Worm (Caenorhabditis elegans) whole organism, midembryonic: ENCODE measurements around the gene EEED8.14.
A peak's percentile ranks its signal among the peaks of the same experiment; 100 is the strongest.

Experiments
- T22C8.4 ChIP-seq: fragments of 200-800 bp; sonication (Bioruptor generic); IDR thresholded peaks from 2 replicates; pipeline ENCODE4 v1.3.6; 2022; ENCODE audit warnings: missing genetic modification characterization, missing compliant biosample characterization
- cog-1 ChIP-seq: sonication (generic microtip); optimal IDR thresholded peaks from 2 replicates; lab custom pipeline; 2016; ENCODE audit warnings: missing genetic modification characterization, missing compliant biosample characterization
- flt-1 ChIP-seq: fragments of 200-800 bp; sonication (Bioruptor generic); IDR thresholded peaks from 2 replicates; pipeline ENCODE4 v1.3.6; 2022; ENCODE audit warnings: missing genetic modification characterization, missing compliant biosample characterization
- klf-2 ChIP-seq: fragments of 200-800 bp; sonication (Bioruptor generic); conservative IDR thresholded peaks from 2 replicates; pipeline ENCODE4 v1.3.6; 2022; ENCODE audit warnings: missing genetic modification reagents, missing genetic modification characterization, missing compliant biosample characterization
- med-1 ChIP-seq: sonication (generic microtip); optimal IDR thresholded peaks from 2 replicates; lab custom pipeline; 2017; ENCODE audit warnings: missing genetic modification characterization, mild to moderate bottlenecking, missing compliant biosample characterization, antibody characterized with exemption, missing genetic modification reagents; ENCODE audit not compliant: insufficient read depth
- ref-1 ChIP-seq: fragments of 200-800 bp; sonication (Bioruptor generic); conservative IDR thresholded peaks from 2 replicates; pipeline ENCODE4 v1.3.6; 2022; ENCODE audit warnings: missing genetic modification reagents, missing genetic modification characterization, missing compliant biosample characterization
- tab-1 ChIP-seq: fragments of 200-800 bp; sonication (Bioruptor generic); IDR thresholded peaks from 2 replicates; pipeline ENCODE4 v1.3.6; 2022; ENCODE audit warnings: missing genetic modification characterization, missing compliant biosample characterization
- ztf-23 ChIP-seq: fragments of 200-800 bp; sonication (Bioruptor generic); IDR thresholded peaks from 2 replicates; pipeline ENCODE4 v1.3.6; 2022; ENCODE audit warnings: missing genetic modification reagents, missing genetic modification characterization, missing compliant biosample characterization
- ztf-29 ChIP-seq: fragments of 200-800 bp; sonication (Bioruptor generic); IDR thresholded peaks from 2 replicates; pipeline ENCODE4 v1.3.6; 2022; ENCODE audit warnings: missing genetic modification reagents, missing genetic modification characterization, missing compliant biosample characterization

The EEED8.14 gene

DNA sequence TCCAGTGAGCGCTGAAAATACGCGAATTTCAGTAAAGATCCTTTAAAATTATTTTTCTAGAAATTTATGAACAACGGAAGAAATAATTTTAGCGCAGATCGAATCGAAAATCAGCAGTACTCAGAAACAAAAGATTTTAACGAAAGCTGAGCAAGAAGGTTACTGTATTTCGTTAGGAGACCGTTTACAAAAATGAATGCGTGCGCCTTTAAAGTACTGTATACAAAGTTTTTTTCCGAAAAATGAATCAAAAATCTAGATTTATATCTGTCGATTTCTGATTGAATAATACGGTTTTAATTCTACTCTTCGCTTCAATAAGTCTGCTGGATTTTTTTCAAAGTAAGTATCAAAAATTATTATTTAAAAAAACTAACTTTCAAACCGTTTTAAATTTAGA lies at the start of gene EEED8.14, which contains the start of gene EEED8.3:
EEED8.14 (minus strand) TSS at position 13 of the 400 bp plus-strand sequence.
EEED8.3 (plus strand) TSS at position 237 of the 400 bp plus-strand sequence.
- TF ChIP-seq ztf-23 (GFP tag; lab: Robert Waterston, UW) = no peak

- TF ChIP-seq tab-1 (GFP tag; lab: Robert Waterston, UW) (no peak), med-1 (GFP tag; lab: Kevin White, UChicago) (no peak), ztf-29 (GFP tag; lab: Robert Waterston, UW) (no peak), ref-1 (GFP tag; lab: Robert Waterston, UW) (no peak), klf-2 (GFP tag; lab: Robert Waterston, UW) (no peak), cog-1 (tag; lab: Kevin White, UChicago) (peak; percentile 16), T22C8.4 (GFP tag; lab: Robert Waterston, UW) (peak; percentile 72), flt-1 (no peak), ztf-23 (GFP tag; lab: Robert Waterston, UW) (no peak)
Observed at ce11 chrII:5460911-5461310, 47.1 kb upstream of the EEED8.14 start.

DNA sequence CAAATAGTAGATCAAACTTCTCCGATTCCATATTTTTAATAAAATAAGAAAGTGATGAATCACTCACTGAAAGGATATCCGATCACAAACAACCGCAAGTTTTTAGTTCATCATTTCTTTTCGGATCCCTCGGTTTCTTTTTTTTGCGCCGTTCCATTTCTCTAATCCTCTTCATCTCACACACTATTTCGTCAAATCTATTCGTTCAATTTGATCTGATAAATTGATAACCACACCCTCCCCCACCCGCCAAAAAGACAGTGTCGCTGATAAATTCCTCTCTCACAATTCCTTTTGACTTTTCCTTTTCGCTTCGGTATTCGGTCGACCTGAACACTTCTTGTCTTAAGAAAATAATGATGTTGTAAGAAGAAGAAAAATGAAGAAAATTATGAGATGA lies 45.7 kb upstream of the EEED8.14 start:
- TF ChIP-seq ref-1 (GFP tag; lab: Robert Waterston, UW) (no peak), klf-2 (GFP tag; lab: Robert Waterston, UW) (no peak), flt-1 (no peak), cog-1 (tag; lab: Kevin White, UChicago) (no peak), ztf-23 (GFP tag; lab: Robert Waterston, UW) (no peak), ztf-29 (GFP tag; lab: Robert Waterston, UW) (no peak), tab-1 (GFP tag; lab: Robert Waterston, UW) (no peak), med-1 (GFP tag; lab: Kevin White, UChicago) (no peak), T22C8.4 (GFP tag; lab: Robert Waterston, UW) (no peak)

DNA sequence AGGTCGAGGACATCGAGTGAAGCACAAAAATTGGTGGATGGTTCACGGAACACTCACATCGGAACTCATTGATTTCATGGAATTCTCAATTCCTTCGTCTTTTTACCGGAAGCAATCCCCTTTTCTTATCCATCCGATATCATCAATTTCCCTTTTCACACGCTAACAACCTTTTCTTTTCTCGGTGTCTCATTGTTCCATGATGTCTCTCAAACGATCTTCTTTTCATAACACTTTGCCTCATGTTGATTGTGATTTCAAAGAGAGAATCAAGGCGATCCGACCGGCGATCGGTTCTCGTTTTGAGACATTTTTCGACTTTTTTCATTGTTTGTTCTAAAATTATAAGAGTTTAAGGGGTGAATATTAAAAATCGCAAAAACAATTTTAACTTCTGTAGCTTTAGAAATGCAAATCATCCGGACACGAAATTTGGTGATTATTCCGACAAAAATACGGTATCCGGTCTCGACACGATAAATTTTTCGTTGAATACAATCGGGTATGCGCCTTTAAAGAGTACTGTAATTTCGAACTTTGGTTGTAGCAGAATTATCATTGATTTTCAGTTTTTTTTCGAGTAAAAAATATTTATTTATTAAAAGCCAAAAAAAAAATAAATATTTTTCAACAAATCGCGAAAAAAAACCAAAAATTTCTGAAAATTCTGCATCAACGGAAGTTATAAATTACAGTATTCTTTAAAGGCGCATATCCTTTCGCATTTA lies 45.0 kb upstream of the EEED8.14 start:
- TF ChIP-seq tab-1 (GFP tag; lab: Robert Waterston, UW) = no peak
- TF ChIP-seq flt-1 = no peak
- TF ChIP-seq klf-2 (GFP tag; lab: Robert Waterston, UW) = no peak
- no peak for TF ChIP-seq cog-1 (tag; lab: Kevin White, UChicago)
- no peak for TF ChIP-seq ref-1 (GFP tag; lab: Robert Waterston, UW)
- TF ChIP-seq ztf-23 (GFP tag; lab: Robert Waterston, UW) = no peak
- TF ChIP-seq T22C8.4 (GFP tag; lab: Robert Waterston, UW) = no peak
- no peak for TF ChIP-seq ztf-29 (GFP tag; lab: Robert Waterston, UW)
- TF ChIP-seq med-1 (GFP tag; lab: Kevin White, UChicago) = no peak

- TF ChIP-seq ref-1 (GFP tag; lab: Robert Waterston, UW) = no peak
- TF ChIP-seq klf-2 (GFP tag; lab: Robert Waterston, UW) = no peak
Observed at ce11 chrII:5455650-5456355, 42.0 kb upstream of the EEED8.14 start, which contains the start of gene daz-1. daz-1 (plus strand) TSS chrII:5456305.

DNA sequence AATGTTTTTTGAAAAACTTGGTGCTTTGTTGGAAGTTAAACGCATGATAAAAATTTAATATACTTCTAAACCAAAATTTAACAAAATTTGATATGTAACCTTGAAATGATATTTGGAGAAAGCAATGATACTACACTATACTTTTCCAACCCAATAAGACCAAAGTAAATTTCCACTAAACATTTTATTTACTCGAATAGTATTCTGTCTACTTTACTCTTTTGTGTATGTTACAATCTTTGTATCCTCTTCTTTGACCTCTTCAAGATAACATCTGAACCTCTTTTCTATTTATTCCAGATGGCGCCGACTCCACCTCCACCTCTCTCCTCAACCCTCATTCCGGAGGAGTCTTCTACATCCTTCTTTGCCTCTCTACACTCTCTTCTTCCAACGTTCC lies 39.7 kb upstream of the EEED8.14 start, which contains the start of gene dhs-5:
dhs-5 (plus strand) TSS at position 301 of the 400 bp plus-strand sequence.
- TF ChIP-seq T22C8.4 (GFP tag; lab: Robert Waterston, UW) (no peak), med-1 (GFP tag; lab: Kevin White, UChicago) (no peak)

- no peak for TF ChIP-seq ztf-29 (GFP tag; lab: Robert Waterston, UW)
- no peak for TF ChIP-seq med-1 (GFP tag; lab: Kevin White, UChicago)
- TF ChIP-seq cog-1 (tag; lab: Kevin White, UChicago) = no peak
- no peak for TF ChIP-seq T22C8.4 (GFP tag; lab: Robert Waterston, UW)
- no peak for TF ChIP-seq ref-1 (GFP tag; lab: Robert Waterston, UW)
- no peak for TF ChIP-seq tab-1 (GFP tag; lab: Robert Waterston, UW)
- TF ChIP-seq ztf-23 (GFP tag; lab: Robert Waterston, UW) = no peak
- no peak for TF ChIP-seq flt-1
- TF ChIP-seq klf-2 (GFP tag; lab: Robert Waterston, UW) = no peak
Observed at ce11 chrII:5451278-5451677, 37.4 kb upstream of the EEED8.14 start.

ce11 chrII:5449620-5450019 lies 35.8 kb upstream of the EEED8.14 start:
- TF ChIP-seq tab-1 (GFP tag; lab: Robert Waterston, UW) = no peak

- no peak for TF ChIP-seq ztf-29 (GFP tag; lab: Robert Waterston, UW)
- TF ChIP-seq klf-2 (GFP tag; lab: Robert Waterston, UW) = no peak
- TF ChIP-seq flt-1 = no peak
- no peak for TF ChIP-seq ztf-23 (GFP tag; lab: Robert Waterston, UW)
Observed at ce11 chrII:5449219-5449618, 35.4 kb upstream of the EEED8.14 start.

ce11 chrII:5447381-5447780 lies 33.5 kb upstream of the EEED8.14 start, which contains the start of gene cex-1:
cex-1 (plus strand) TSS chrII:5447681.
- TF ChIP-seq flt-1 (no peak), med-1 (GFP tag; lab: Kevin White, UChicago) (no peak), ztf-23 (GFP tag; lab: Robert Waterston, UW) (no peak), ztf-29 (GFP tag; lab: Robert Waterston, UW) (no peak), klf-2 (GFP tag; lab: Robert Waterston, UW) (no peak), ref-1 (GFP tag; lab: Robert Waterston, UW) (no peak), cog-1 (tag; lab: Kevin White, UChicago) (no peak), T22C8.4 (GFP tag; lab: Robert Waterston, UW) (no peak), tab-1 (GFP tag; lab: Robert Waterston, UW) (no peak)
